Fruit fly (Drosophila melanogaster): ENCODE measurements around the gene CG8188.

Gene CG8188

DNA sequence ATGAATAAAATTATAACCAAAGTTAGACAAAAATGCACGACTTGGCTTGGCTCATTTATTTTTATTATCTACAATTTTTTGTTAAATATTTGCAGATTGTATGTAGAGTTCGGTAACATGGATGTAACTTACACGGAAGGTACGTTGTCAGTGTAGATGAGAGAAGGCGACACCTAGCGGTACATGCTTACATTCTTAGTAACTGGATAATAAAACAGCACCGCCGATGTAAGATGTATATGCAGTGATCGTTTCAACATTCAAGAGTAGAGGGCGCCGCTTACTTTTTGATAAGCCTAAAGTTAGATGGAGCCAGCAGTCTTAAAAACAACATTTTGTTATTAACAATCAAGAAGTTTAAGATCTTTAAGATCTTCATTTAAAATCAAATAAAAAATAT, 48.8 kb upstream of the CG8188 start (continued):
- TF ChIP-seq Usf (GFP tag; optimal IDR thresholded peaks at IDR 0.05) (no peak), Poxn (GFP tag; IDR thresholded peaks at IDR 0.05) (no peak), Atf3 (GFP tag; optimal IDR thresholded peaks at IDR 0.05) (no peak), Oaz (GFP tag; IDR thresholded peaks at IDR 0.05) (no peak), CkIIα-i1 (GFP tag; IDR thresholded peaks at IDR 0.05) (no peak), HLH3B (GFP tag; IDR thresholded peaks at IDR 0.05) (no peak), lmd (GFP tag; IDR thresholded peaks at IDR 0.05) (peak; percentile 57; the same call in 1 of the 2 replicates), CG11504 (tag; optimal IDR thresholded peaks at IDR 0.05) (peak; percentile 48), Bteb2 (GFP tag; optimal IDR thresholded peaks at IDR 0.05) (no peak), emc (GFP tag; optimal IDR thresholded peaks at IDR 0.05) (no peak), Lpt (GFP tag; optimal IDR thresholded peaks at IDR 0.05) (no peak), Adf1 (GFP tag; IDR thresholded peaks at IDR 0.05) (peak; percentile 14), slp2 (GFP tag; optimal IDR thresholded peaks at IDR 0.05) (no peak), Scr (GFP tag; IDR thresholded peaks at IDR 0.05; ENCODE audit: partially characterized antibody) (no peak), Nf-YA (GFP tag; IDR thresholded peaks at IDR 0.05) (no peak), CG18599 (GFP tag; optimal IDR thresholded peaks at IDR 0.05) (no peak), gce (GFP tag; IDR thresholded peaks at IDR 0.05) (no peak; the same call in 2 of the 3 replicates), bbx (GFP tag; IDR thresholded peaks at IDR 0.05; ENCODE audit: partially characterized antibody) (peak; percentile 60), sens-2 (GFP tag; IDR thresholded peaks at IDR 0.05) (no peak), sim (GFP tag; IDR thresholded peaks at IDR 0.05) (no peak), CG10543 (GFP tag; optimal IDR thresholded peaks at IDR 0.05) (no peak), Hmr (GFP tag; optimal IDR thresholded peaks at IDR 0.05) (peak; percentile 65), unpg (GFP tag; optimal IDR thresholded peaks at IDR 0.05) (peak; percentile 13), CG4730 (GFP tag; IDR thresholded peaks at IDR 0.05) (0 out of 2 replicates have a peak, but pooled peaks have one; percentile 13), Ptx1 (GFP tag; IDR thresholded peaks at IDR 0.05) (peak; percentile 70), dimm (GFP tag; IDR thresholded peaks at IDR 0.05) (no peak), CG31388 (GFP tag; optimal IDR thresholded peaks at IDR 0.05) (peak; percentile 3), Spps (tag; optimal IDR thresholded peaks at IDR 0.05) (no peak), CG1647 (GFP tag; optimal IDR thresholded peaks at IDR 0.05) (peak; percentile 9), CrebB (tag; optimal IDR thresholded peaks at IDR 0.05) (no peak), CG4854 (GFP tag; optimal IDR thresholded peaks at IDR 0.05) (no peak), luna (GFP tag; optimal IDR thresholded peaks at IDR 0.05) (no peak), CG2678 (tag; optimal IDR thresholded peaks at IDR 0.05) (no peak), C15 (GFP tag; IDR thresholded peaks at IDR 0.05) (no peak), wek (GFP tag; optimal IDR thresholded peaks at IDR 0.05) (no peak), salm (tag; optimal IDR thresholded peaks at IDR 0.05) (no peak), CG2199 (GFP tag; IDR thresholded peaks at IDR 0.05) (peak; percentile 83; the same call in 2 of the 3 replicates), knrl (GFP tag; IDR thresholded peaks at IDR 0.05; ENCODE audit: partially characterized antibody) (peak; percentile 64; the same call in 1 of the 3 replicates), btn (GFP tag; optimal IDR thresholded peaks at IDR 0.05) (no peak), CG15696 (tag; optimal IDR thresholded peaks at IDR 0.05) (peak; percentile 76), CG6765 (GFP tag; optimal IDR thresholded peaks at IDR 0.05) (no peak), CG12219 (GFP tag; optimal IDR thresholded peaks at IDR 0.05) (no peak), Mes4 (GFP tag; optimal IDR thresholded peaks at IDR 0.05) (no peak), sc (optimal IDR thresholded peaks at IDR 0.05) (no peak), sc (GFP tag; optimal IDR thresholded peaks at IDR 0.05) (no peak), jing (GFP tag; optimal IDR thresholded peaks at IDR 0.05) (no peak), tna (GFP tag; IDR thresholded peaks at IDR 0.05; ENCODE audit: partially characterized antibody) (no peak), z (GFP tag; IDR thresholded peaks at IDR 0.05) (no peak), CG7987 (GFP tag; optimal IDR thresholded peaks at IDR 0.05) (no peak), ttk (GFP tag; IDR thresholded peaks at IDR 0.05) (no peak), shn (GFP tag; optimal IDR thresholded peaks at IDR 0.05) (peak; percentile 35), CG4424 (GFP tag; optimal IDR thresholded peaks at IDR 0.05) (peak; percentile 44)
